Fruit fly (Drosophila melanogaster) whole organism, embryonic: ENCODE data around the gene Miga.

Experiments used
- ATbp ChIP-seq: fragments of 200-800 bp; sonication (Bioruptor generic); optimal IDR thresholded peaks from 2 replicates; lab custom pipeline; 2017; ENCODE audit warnings: missing biosample characterization, mild to moderate bottlenecking, missing genetic modification characterization, missing genetic modification reagents
- Abd-B ChIP-seq: fragments of 200-800 bp; sonication (Bioruptor generic); optimal IDR thresholded peaks from 2 replicates; lab custom pipeline; 2018; ENCODE audit warnings: missing biosample characterization, mild to moderate bottlenecking, missing genetic modification characterization, moderate library complexity
- Ada2b ChIP-seq: fragments of 200-800 bp; sonication (Bioruptor generic); IDR thresholded peaks from 2 replicates; pipeline ENCODE4 v1.3.6; 2022; ENCODE audit warnings: missing biosample characterization, missing genetic modification characterization
- Adf1 ChIP-seq: fragments of 200-800 bp; sonication (Bioruptor generic); IDR thresholded peaks from 2 replicates; pipeline ENCODE4 v1.3.6; 2022; ENCODE audit warnings: missing biosample characterization, missing genetic modification characterization
- Awh ChIP-seq: fragments of 200-800 bp; sonication (Bioruptor generic); IDR thresholded peaks from 2 replicates; pipeline ENCODE4, ENCODE4 v1.3.6; 2022; ENCODE audit warnings: missing biosample characterization, missing genetic modification characterization
- CG10431 ChIP-seq: fragments of 200-800 bp; sonication (Bioruptor generic); optimal IDR thresholded peaks from 3 replicates; lab custom pipeline; 2018; ENCODE audit warnings: missing biosample characterization, mild to moderate bottlenecking, missing genetic modification characterization
- CG10959 ChIP-seq: fragments of 200-800 bp; sonication (Bioruptor generic); IDR thresholded peaks from 2 replicates; pipeline ENCODE4 v1.3.6; 2022; ENCODE audit warnings: missing biosample characterization, missing genetic modification characterization
- CG12942 ChIP-seq: fragments of 200-800 bp; sonication (Bioruptor generic); optimal IDR thresholded peaks from 3 replicates; lab custom pipeline; 2016; ENCODE audit warnings: missing biosample characterization, missing genetic modification characterization
- CG13624 ChIP-seq: fragments of 200-800 bp; sonication (Bioruptor generic); optimal IDR thresholded peaks from 2 replicates; lab custom pipeline; 2016; ENCODE audit warnings: missing biosample characterization, missing genetic modification characterization
- CG16779 ChIP-seq: fragments of 200-800 bp; sonication (Bioruptor generic); IDR thresholded peaks from 2 replicates; pipeline ENCODE4 v1.3.6; 2022; ENCODE audit warnings: missing biosample characterization, missing genetic modification characterization
- CG17186 ChIP-seq: fragments of 200-800 bp; sonication (Bioruptor generic); optimal IDR thresholded peaks from 3 replicates; lab custom pipeline; 2017; ENCODE audit warnings: missing biosample characterization, missing genetic modification reagents, missing genetic modification characterization
- CG17802 ChIP-seq: fragments of 200-800 bp; sonication (Bioruptor generic); optimal IDR thresholded peaks from 2 replicates; lab custom pipeline; 2018; ENCODE audit warnings: missing biosample characterization, mild to moderate bottlenecking, missing genetic modification characterization, moderate library complexity
- CG18262 ChIP-seq: fragments of 200-800 bp; optimal IDR thresholded peaks from 3 replicates; lab custom pipeline; 2019; ENCODE audit warnings: missing biosample characterization, mild to moderate bottlenecking, missing genetic modification characterization, moderate library complexity
- CG18599 ChIP-seq: fragments of 200-800 bp; sonication (Bioruptor generic); optimal IDR thresholded peaks from 3 replicates; lab custom pipeline; 2017; ENCODE audit warnings: missing biosample characterization, missing genetic modification characterization, mild to moderate bottlenecking, moderate library complexity, missing genetic modification reagents
- CG34376 ChIP-seq: fragments of 200-800 bp; sonication (Bioruptor generic); optimal IDR thresholded peaks from 2 replicates; lab custom pipeline; 2018; ENCODE audit warnings: missing biosample characterization, mild to moderate bottlenecking, missing genetic modification characterization
- CG4404 ChIP-seq: fragments of 200-800 bp; sonication (Bioruptor generic); IDR thresholded peaks from 2 replicates; pipeline ENCODE4 v1.3.6; 2022; ENCODE audit warnings: missing biosample characterization, missing genetic modification characterization
- CG4820 ChIP-seq: fragments of 200-800 bp; sonication (Bioruptor generic); optimal IDR thresholded peaks from 3 replicates; lab custom pipeline; 2016; ENCODE audit warnings: missing biosample characterization, missing genetic modification characterization
- CG6272 ChIP-seq: fragments of 200-800 bp; sonication (Bioruptor generic); IDR thresholded peaks from 2 replicates; pipeline ENCODE4 v1.3.6; 2022; ENCODE audit warnings: missing biosample characterization, missing genetic modification characterization
- CG7839 ChIP-seq: fragments of 200-800 bp; sonication (Bioruptor generic); optimal IDR thresholded peaks from 3 replicates; lab custom pipeline; 2018; ENCODE audit warnings: missing biosample characterization, mild to moderate bottlenecking, missing genetic modification characterization, moderate library complexity
- CG8478 ChIP-seq: fragments of >200 bp; optimal IDR thresholded peaks from 2 replicates; lab custom pipeline; 2018
- Dref ChIP-seq: fragments of 200-800 bp; sonication (Bioruptor generic); IDR thresholded peaks from 2 replicates; pipeline ENCODE4 v1.3.6; 2022; ENCODE audit warnings: missing biosample characterization, missing genetic modification characterization
- Drgx ChIP-seq: fragments of 200-800 bp; sonication (Bioruptor generic); IDR thresholded peaks from 2 replicates; pipeline ENCODE4 v1.3.6; 2022; ENCODE audit warnings: missing biosample characterization, missing genetic modification characterization
- HHEX ChIP-seq: fragments of 200-800 bp; sonication (Bioruptor generic); optimal IDR thresholded peaks from 3 replicates; lab custom pipeline; 2017; ENCODE audit warnings: missing biosample characterization, mild to moderate bottlenecking, missing genetic modification characterization, missing genetic modification reagents
- HmgZ ChIP-seq: fragments of 200-800 bp; sonication (Bioruptor generic); optimal IDR thresholded peaks from 2 replicates; lab custom pipeline; 2018; ENCODE audit warnings: missing biosample characterization, mild to moderate bottlenecking, missing genetic modification characterization
- Hmr ChIP-seq: fragments of 200-800 bp; sonication (Bioruptor generic); optimal IDR thresholded peaks from 3 replicates; lab custom pipeline; 2017; ENCODE audit warnings: mild to moderate bottlenecking, missing biosample characterization, missing genetic modification reagents, missing genetic modification characterization
- Med ChIP-seq: fragments of 200-800 bp; sonication (Bioruptor generic); peaks from one replicate; lab custom pipeline; 2016; ENCODE audit warnings: missing biosample characterization, missing genetic modification characterization, mild to moderate bottlenecking, inconsistent platforms, moderate library complexity
- Mrtf ChIP-seq: fragments of 200-800 bp; sonication (Bioruptor generic); IDR thresholded peaks from 3 replicates; pipeline ENCODE4 v1.3.6; 2022; ENCODE audit warnings: missing biosample characterization, missing genetic modification characterization
- Nf-YB ChIP-seq: fragments of 200-800 bp; sonication (Bioruptor generic); optimal IDR thresholded peaks from 3 replicates; lab custom pipeline; 2019; ENCODE audit warnings: missing biosample characterization, mild to moderate bottlenecking, missing genetic modification characterization, moderate library complexity
- Pdp1 ChIP-seq, 2 experiments: fragments of 200-800 bp; sonication (Bioruptor generic); optimal IDR thresholded peaks; 3 replicates each; lab custom pipeline; 2016; ENCODE audit warnings: missing biosample characterization in 2 of 2, missing genetic modification characterization in 2 of 2, mild to moderate bottlenecking in 1 of 2, moderate library complexity in 1 of 2
- Ptx1 ChIP-seq: fragments of 200-800 bp; sonication (Bioruptor generic); IDR thresholded peaks from 2 replicates; pipeline ENCODE4 v1.3.6; 2022; ENCODE audit warnings: missing biosample characterization, missing genetic modification characterization
- TFAM ChIP-seq: fragments of 200-800 bp; sonication (Bioruptor generic); optimal IDR thresholded peaks from 2 replicates; lab custom pipeline; 2017; ENCODE audit warnings: missing biosample characterization, missing genetic modification characterization, inconsistent platforms
- ase ChIP-seq: fragments of 200-800 bp; sonication (Bioruptor generic); IDR thresholded peaks from 3 replicates; pipeline ENCODE4 v1.3.6; 2022; ENCODE audit warnings: missing biosample characterization, missing genetic modification characterization
- bbx ChIP-seq: fragments of 200-800 bp; sonication (Bioruptor generic); IDR thresholded peaks from 2 replicates; pipeline ENCODE4 v1.3.6; 2022; ENCODE audit warnings: missing biosample characterization, missing genetic modification characterization; ENCODE audit not compliant: partially characterized antibody
- bigmax ChIP-seq: fragments of 200-800 bp; sonication (Bioruptor generic); optimal IDR thresholded peaks from 2 replicates; lab custom pipeline; 2018; ENCODE audit warnings: missing biosample characterization, mild to moderate bottlenecking, missing genetic modification characterization
- bsh ChIP-seq, 2 experiments: fragments of 200-800 bp; sonication (Bioruptor generic); optimal IDR thresholded peaks; 2 replicates each; lab custom pipeline; 2017 to 2018; ENCODE audit warnings: mild to moderate bottlenecking in 2 of 2, missing biosample characterization in 2 of 2, missing genetic modification characterization in 2 of 2, moderate library complexity in 1 of 2
- cad ChIP-seq: fragments of >200 bp; optimal IDR thresholded peaks from 2 replicates; lab custom pipeline; 2017; ENCODE audit warnings: missing biosample characterization, missing genetic modification characterization
- dpn ChIP-seq, 2 experiments: fragments of 200-800 bp; sonication (Bioruptor generic); optimal IDR thresholded peaks; 3 replicates each; lab custom pipeline; 2016; ENCODE audit warnings: missing biosample characterization in 2 of 2, missing genetic modification characterization in 2 of 2
- eve ChIP-seq, 2 experiments: fragments of >200 bp; optimal IDR thresholded peaks; 2 replicates each; lab custom pipeline; 2017; ENCODE audit warnings: missing biosample characterization in 2 of 2, missing genetic modification characterization in 2 of 2
- fru ChIP-seq: fragments of >200 bp; optimal IDR thresholded peaks from 2 replicates; lab custom pipeline; 2017
- gro ChIP-seq: fragments of 200-800 bp; sonication (Bioruptor generic); optimal IDR thresholded peaks from 2 replicates; lab custom pipeline; 2016; ENCODE audit warnings: missing biosample characterization, missing genetic modification characterization
- gt ChIP-seq: fragments of 200-800 bp; sonication (Bioruptor generic); IDR thresholded peaks from 2 replicates; pipeline ENCODE4 v1.3.6; 2022; ENCODE audit warnings: missing biosample characterization, missing genetic modification characterization
- ham ChIP-seq: fragments of 200-800 bp; sonication (Bioruptor generic); IDR thresholded peaks from 2 replicates; pipeline ENCODE4 v1.3.6; 2022; ENCODE audit warnings: missing biosample characterization, missing genetic modification characterization
- jing ChIP-seq: fragments of 200-800 bp; sonication (Bioruptor generic); optimal IDR thresholded peaks from 2 replicates; lab custom pipeline; 2018; ENCODE audit warnings: missing biosample characterization, mild to moderate bottlenecking, missing genetic modification characterization
- jumu ChIP-seq: fragments of 200-800 bp; sonication (Bioruptor generic); optimal IDR thresholded peaks from 3 replicates; lab custom pipeline; 2016; ENCODE audit warnings: missing biosample characterization, missing genetic modification characterization
- lilli ChIP-seq: fragments of 200-800 bp; sonication (Bioruptor generic); optimal IDR thresholded peaks from 3 replicates; lab custom pipeline; 2016; ENCODE audit warnings: missing biosample characterization, missing genetic modification characterization
- luna ChIP-seq: fragments of 200-800 bp; sonication (Bioruptor generic); optimal IDR thresholded peaks from 2 replicates; lab custom pipeline; 2016; ENCODE audit warnings: missing biosample characterization, missing genetic modification characterization
- nmo ChIP-seq: fragments of 200-800 bp; sonication (Bioruptor generic); optimal IDR thresholded peaks from 2 replicates; lab custom pipeline; 2018; ENCODE audit warnings: missing biosample characterization, mild to moderate bottlenecking, missing genetic modification characterization, moderate library complexity
- ranshi ChIP-seq: fragments of 200-800 bp; sonication (Bioruptor generic); IDR thresholded peaks from 2 replicates; pipeline ENCODE4 v1.3.6; 2022; ENCODE audit warnings: missing biosample characterization, missing genetic modification characterization
- run ChIP-seq: fragments of 200-800 bp; sonication (Bioruptor generic); optimal IDR thresholded peaks from 3 replicates; lab custom pipeline; 2018; ENCODE audit warnings: missing biosample characterization, mild to moderate bottlenecking, missing genetic modification characterization
- tgo ChIP-seq: fragments of 200-800 bp; sonication (Bioruptor generic); IDR thresholded peaks from 3 replicates; pipeline ENCODE4 v1.3.6; 2022; ENCODE audit warnings: missing biosample characterization, missing genetic modification characterization
- tin ChIP-seq: fragments of 200-800 bp; sonication (Bioruptor generic); optimal IDR thresholded peaks from 3 replicates; lab custom pipeline; 2016; ENCODE audit warnings: missing biosample characterization, missing genetic modification characterization
- usp ChIP-seq: fragments of >200 bp; optimal IDR thresholded peaks from 2 replicates; lab custom pipeline; 2017; ENCODE audit warnings: missing biosample characterization, missing genetic modification characterization
- wek ChIP-seq: fragments of 200-800 bp; sonication (Bioruptor generic); optimal IDR thresholded peaks from 3 replicates; lab custom pipeline; 2018; ENCODE audit warnings: missing biosample characterization, mild to moderate bottlenecking, missing genetic modification characterization, moderate library complexity

Miga gene

DNA sequence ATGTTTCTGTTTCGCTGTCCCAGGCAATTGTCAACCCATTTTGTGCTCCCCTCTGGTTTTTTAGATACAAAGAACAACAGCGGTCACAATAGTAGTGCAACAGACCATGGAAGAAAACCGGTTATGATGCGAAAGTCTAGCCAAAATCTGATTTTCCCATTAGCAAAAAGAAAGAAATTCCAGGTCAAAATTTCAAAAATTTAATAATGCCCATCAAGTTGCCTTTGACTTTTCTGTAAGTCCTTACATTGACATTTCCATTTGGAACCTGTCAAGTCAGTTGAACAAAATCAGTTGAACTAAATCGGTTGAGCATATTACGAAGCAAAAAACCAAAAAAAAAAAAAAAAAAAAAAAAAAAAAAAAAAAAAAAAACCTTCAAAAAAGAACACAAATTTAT is 20.7 kb downstream of the Miga start (continued):
- TF ChIP-seq Nf-YB (no peak), luna (GFP tag; lab: Kevin White, UChicago) (no peak), bsh (GFP tag; optimal IDR thresholded peaks at IDR 0.05; lab: Kevin White, UChicago) (peak in 1 of 2 experiments; percentile 13), jing (GFP tag; lab: Kevin White, UChicago) (no peak), CG34376 (GFP tag; lab: Kevin White, UChicago) (no peak), bbx (GFP tag; lab: Robert Waterston, UW) (no peak), gro (GFP tag; lab: Kevin White, UChicago) (no peak), jumu (GFP tag; lab: Kevin White, UChicago) (peak; percentile 29), run (tag; lab: Kevin White, UChicago) (no peak), CG8478 (lab: Kevin White, UChicago) (no peak), Adf1 (GFP tag; lab: Robert Waterston, UW) (no peak), fru (lab: Kevin White, UChicago) (no peak), CG7839 (tag; lab: Kevin White, UChicago) (peak; percentile 52), CG17802 (tag; lab: Kevin White, UChicago) (no peak), ranshi (no peak), CG17186 (GFP tag; lab: Kevin White, UChicago) (no peak), wek (GFP tag; lab: Kevin White, UChicago) (no peak), usp (no peak), tgo (GFP tag; lab: Robert Waterston, UW) (no peak), CG10431 (no peak), HHEX (GFP tag; lab: Kevin White, UChicago) (no peak), gt (GFP tag; lab: Robert Waterston, UW) (no peak), bigmax (GFP tag; lab: Kevin White, UChicago) (no peak), CG18599 (GFP tag; lab: Kevin White, UChicago) (no peak), CG12942 (GFP tag; lab: Kevin White, UChicago) (no peak), Mrtf (GFP tag; lab: Robert Waterston, UW) (no peak), eve (GFP tag; optimal IDR thresholded peaks at IDR 0.05; lab: Kevin White, UChicago) (no peak), Drgx (no peak), dpn (GFP tag; optimal IDR thresholded peaks at IDR 0.05; lab: Kevin White, UChicago) (peak in 1 of 2 experiments; percentile 52), ase (GFP tag; lab: Robert Waterston, UW) (no peak), Ptx1 (GFP tag; lab: Robert Waterston, UW) (0 out of 2 replicates have a peak, but pooled peaks have one; percentile 12), Abd-B (GFP tag; lab: Kevin White, UChicago) (no peak), CG18262 (tag; lab: Kevin White, UChicago) (peak; percentile 6), CG13624 (GFP tag; lab: Kevin White, UChicago) (peak; percentile 36), cad (GFP tag; lab: Kevin White, UChicago) (no peak), HmgZ (tag; lab: Kevin White, UChicago) (no peak), lilli (peak; percentile 13), CG4820 (GFP tag; lab: Kevin White, UChicago) (no peak), CG10959 (no peak), nmo (GFP tag; lab: Kevin White, UChicago) (peak; percentile 63), ham (GFP tag; lab: Robert Waterston, UW) (no peak), CG16779 (GFP tag; lab: Robert Waterston, UW) (no peak), Awh (GFP tag; lab: Robert Waterston, UW) (no peak), CG4404 (GFP tag; lab: Robert Waterston, UW) (no peak), CG6272 (GFP tag; lab: Robert Waterston, UW) (no peak), tin (GFP tag; lab: Kevin White, UChicago) (peak; percentile 23), Med (GFP tag; lab: Kevin White, UChicago) (peak; percentile 68), Ada2b (no peak), Hmr (GFP tag; lab: Kevin White, UChicago) (no peak), Dref (no peak), TFAM (GFP tag; lab: Kevin White, UChicago) (no peak), ATbp (GFP tag; lab: Kevin White, UChicago) (peak; percentile 11), Pdp1 (GFP tag; optimal IDR thresholded peaks at IDR 0.05; lab: Kevin White, UChicago) (peak; percentile 21 to 48)
